Worm (Caenorhabditis elegans) whole organism, late embryonic: ENCODE data around the gene ctsa-1.2.
"Not testable (repeated sequence)": the region's sequence is repeated elsewhere in the genome, so short reads cannot be mapped to it uniquely, and the experiment has no call there.

Experiments used
- ama-1 ChIP-seq: fragments of 150-350 bp; optimal IDR thresholded peaks from 2 replicates; lab custom pipeline; 2014
- ceh-9 ChIP-seq: sonication (generic microtip); optimal IDR thresholded peaks from 2 replicates; lab custom pipeline; 2016; ENCODE audit warnings: mild to moderate bottlenecking, missing genetic modification characterization, inconsistent platforms, missing compliant biosample characterization
- dve-1 ChIP-seq: sonication (generic microtip); optimal IDR thresholded peaks from 2 replicates; lab custom pipeline; 2017; ENCODE audit warnings: antibody characterized with exemption, mild to moderate bottlenecking, missing genetic modification characterization, missing compliant biosample characterization
- eyg-1 ChIP-seq: sonication (generic microtip); optimal IDR thresholded peaks from 2 replicates; lab custom pipeline; 2016; ENCODE audit warnings: missing genotype, missing genetic modification characterization, missing compliant biosample characterization
- hlh-15 ChIP-seq: sonication (generic microtip); optimal IDR thresholded peaks from 2 replicates; lab custom pipeline; 2016; ENCODE audit warnings: missing genetic modification characterization, missing compliant biosample characterization
- hlh-30 ChIP-seq: sonication (generic microtip); optimal IDR thresholded peaks from 2 replicates; lab custom pipeline; 2017; ENCODE audit warnings: antibody characterized with exemption, missing genetic modification characterization, missing compliant biosample characterization; ENCODE audit not compliant: insufficient read depth
- odd-2 ChIP-seq: sonication (generic microtip); optimal IDR thresholded peaks from 2 replicates; lab custom pipeline; 2017; ENCODE audit warnings: antibody characterized with exemption, mild to moderate bottlenecking, missing genetic modification characterization, missing compliant biosample characterization
- ref-2 ChIP-seq: sonication (generic microtip); optimal IDR thresholded peaks from 2 replicates; lab custom pipeline; 2016; ENCODE audit warnings: missing genetic modification characterization, missing compliant biosample characterization
- unc-3 ChIP-seq, 2 experiments: fragments of 200-800 bp in 1 of 2; sonication (Bioruptor generic) in 1 of 2; sonication (generic microtip) in 1 of 2; conservative IDR thresholded peaks in 1 of 2; optimal IDR thresholded peaks in 1 of 2; 2 replicates each; pipeline versions ENCODE4 v1.3.6 to Lab custom; 2016 to 2022; ENCODE audit warnings: missing compliant biosample characterization in 2 of 2, missing genetic modification characterization in 2 of 2, missing genetic modification reagents in 1 of 2
- unc-86 ChIP-seq: sonication (generic microtip); optimal IDR thresholded peaks from 2 replicates; lab custom pipeline; 2016; ENCODE audit warnings: missing genetic modification characterization, missing compliant biosample characterization

DNA sequence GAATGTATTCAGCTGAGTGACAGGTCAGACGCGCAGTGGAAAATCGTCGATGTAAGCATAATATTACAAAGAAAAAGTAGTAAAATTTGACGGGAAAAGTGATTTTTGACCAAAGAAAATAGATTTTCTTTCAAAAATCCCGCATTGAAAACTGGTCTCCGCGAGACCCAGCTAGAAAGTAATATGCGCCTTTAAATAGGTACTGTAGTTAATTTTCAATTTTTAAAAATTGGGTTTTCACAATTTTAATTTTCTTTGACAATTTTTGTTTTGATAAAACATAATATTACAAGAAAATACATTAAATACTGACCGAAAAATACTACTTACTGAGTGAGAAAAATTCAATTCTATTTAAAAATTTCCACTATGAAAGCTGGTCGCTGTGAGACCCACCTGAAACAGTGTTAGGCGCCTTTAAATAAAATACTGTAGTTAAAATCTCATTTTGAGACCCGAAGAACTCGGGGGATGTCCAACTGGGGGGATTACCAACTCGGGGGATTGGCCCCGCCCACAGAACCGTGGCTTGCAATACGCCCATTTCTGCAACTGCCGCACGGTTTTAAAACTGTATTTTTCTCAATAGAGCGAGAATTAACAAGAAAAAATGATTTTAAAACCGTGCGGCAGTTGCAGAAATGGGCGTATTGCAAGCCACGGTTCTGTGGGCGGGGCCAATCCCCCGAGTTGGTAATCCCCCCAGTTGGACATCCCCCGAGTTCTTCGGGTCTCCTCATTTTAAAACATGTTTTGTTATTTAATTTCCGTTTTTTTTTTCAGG lies 43.8 kb upstream of the ctsa-1.2 start, which contains the start of gene tars-1:
- not testable (repeated sequence) for TF ChIP-seq ceh-9 (tag; lab: Kevin White, UChicago); dve-1 (tag; lab: Kevin White, UChicago); unc-3 (GFP tag; conservative IDR thresholded peaks at IDR 0.05; lab: Robert Waterston, UW); unc-3 (tag; optimal IDR thresholded peaks at IDR 0.05; lab: Kevin White, UChicago); ref-2; hlh-15 (tag; lab: Kevin White, UChicago); hlh-30 (tag; lab: Kevin White, UChicago); eyg-1 (tag; lab: Kevin White, UChicago); ama-1 (lab: Kevin White, UChicago); unc-86 (tag; lab: Kevin White, UChicago); odd-2 (tag; lab: Kevin White, UChicago)
